Fruit fly (Drosophila melanogaster) whole organism, adult: ENCODE data around the gene Tmtc4.

Experiments used
- CG11617 ChIP-seq: fragments of 200-800 bp; sonication (Bioruptor generic); optimal IDR thresholded peaks from 2 replicates; lab custom pipeline; 2017; ENCODE audit warnings: mild to moderate bottlenecking, missing biosample characterization, missing genetic modification reagents, missing genetic modification characterization
- CG12768 ChIP-seq: fragments of 200-800 bp; sonication (Bioruptor generic); optimal IDR thresholded peaks from 2 replicates; lab custom pipeline; 2017; ENCODE audit warnings: missing biosample characterization, missing genetic modification characterization, mild to moderate bottlenecking, moderate library complexity, missing genetic modification reagents
- CG14711 ChIP-seq: fragments of 200-800 bp; sonication (Bioruptor generic); optimal IDR thresholded peaks from 2 replicates; lab custom pipeline; 2018; ENCODE audit warnings: missing biosample characterization, mild to moderate bottlenecking, missing genetic modification characterization, moderate library complexity
- CG1620 ChIP-seq: fragments of 200-800 bp; sonication (Bioruptor generic); optimal IDR thresholded peaks from 2 replicates; lab custom pipeline; 2016; ENCODE audit warnings: missing biosample characterization, missing genetic modification characterization
- CG33017 ChIP-seq: fragments of 200-800 bp; sonication (Bioruptor generic); optimal IDR thresholded peaks from 2 replicates; lab custom pipeline; 2018; ENCODE audit warnings: missing biosample characterization, mild to moderate bottlenecking, missing genetic modification characterization, moderate library complexity
- CG5204 ChIP-seq: fragments of 200-800 bp; sonication (Bioruptor generic); optimal IDR thresholded peaks from 2 replicates; lab custom pipeline; 2016; ENCODE audit warnings: missing biosample characterization, missing genetic modification characterization
- CG7045 ChIP-seq: fragments of 200-800 bp; sonication (Bioruptor generic); optimal IDR thresholded peaks from 2 replicates; lab custom pipeline; 2017; ENCODE audit warnings: missing biosample characterization, mild to moderate bottlenecking, missing genetic modification characterization
- CG7101 ChIP-seq: fragments of 200-800 bp; sonication (Bioruptor generic); optimal IDR thresholded peaks from 2 replicates; lab custom pipeline; 2018; ENCODE audit warnings: missing biosample characterization, mild to moderate bottlenecking, missing genetic modification characterization, moderate library complexity
- Clk ChIP-seq: fragments of 200-800 bp; sonication (Bioruptor generic); optimal IDR thresholded peaks from 2 replicates; lab custom pipeline; 2017; ENCODE audit warnings: missing biosample characterization, missing genetic modification characterization
- Crg-1 ChIP-seq: fragments of 200-800 bp; sonication (Bioruptor generic); optimal IDR thresholded peaks from 2 replicates; lab custom pipeline; 2016; ENCODE audit warnings: missing biosample characterization, missing genetic modification characterization
- Hr96 ChIP-seq: fragments of 200-800 bp; sonication (Bioruptor generic); optimal IDR thresholded peaks from 2 replicates; lab custom pipeline; 2016; ENCODE audit warnings: missing biosample characterization, missing genetic modification characterization
- Mnt ChIP-seq: fragments of 200-800 bp; sonication (Bioruptor generic); optimal IDR thresholded peaks from 2 replicates; lab custom pipeline; 2016; ENCODE audit warnings: missing biosample characterization, mild to moderate bottlenecking, missing genetic modification characterization
- bab1 ChIP-seq: fragments of 200-800 bp; sonication (Bioruptor generic); optimal IDR thresholded peaks from 3 replicates; lab custom pipeline; 2019; ENCODE audit warnings: missing biosample characterization, mild to moderate bottlenecking, missing genetic modification characterization, moderate library complexity
- cic ChIP-seq: fragments of 200-800 bp; sonication (Bioruptor generic); optimal IDR thresholded peaks from 2 replicates; lab custom pipeline; 2017; ENCODE audit warnings: missing biosample characterization, mild to moderate bottlenecking, missing genetic modification characterization, moderate library complexity
- cnc ChIP-seq, 2 experiments: fragments of >200 bp; optimal IDR thresholded peaks; 2 replicates each; lab custom pipeline; 2017
- kay ChIP-seq: fragments of 200-800 bp; sonication (Bioruptor generic); peaks from one replicate; lab custom pipeline; 2016; ENCODE audit warnings: missing biosample characterization, missing genetic modification characterization, borderline replicate concordance
- ovo ChIP-seq: fragments of 200-800 bp; sonication (Bioruptor generic); optimal IDR thresholded peaks from 2 replicates; lab custom pipeline; 2016; ENCODE audit warnings: missing biosample characterization, missing genetic modification characterization
- pad ChIP-seq: fragments of 200-800 bp; sonication (Bioruptor generic); optimal IDR thresholded peaks from 3 replicates; lab custom pipeline; 2017; ENCODE audit warnings: missing biosample characterization, missing genetic modification characterization, mild to moderate bottlenecking, moderate library complexity, missing genetic modification reagents
- tj ChIP-seq: fragments of 200-800 bp; sonication (Bioruptor generic); optimal IDR thresholded peaks from 3 replicates; lab custom pipeline; 2017; ENCODE audit warnings: missing biosample characterization, mild to moderate bottlenecking, missing genetic modification characterization, moderate library complexity
- toe ChIP-seq: fragments of 200-800 bp; sonication (Bioruptor generic); optimal IDR thresholded peaks from 2 replicates; lab custom pipeline; 2016; ENCODE audit warnings: missing biosample characterization, missing genetic modification characterization

Gene Tmtc4

dm6 chr3R:15366839-15367238 lies 15.8 kb downstream of the Tmtc4 start:
- TF ChIP-seq CG11617 (GFP tag; lab: Kevin White, UChicago): no peak
- TF ChIP-seq cic (GFP tag; lab: Kevin White, UChicago): no peak
- TF ChIP-seq CG12768: peak; percentile 7
- TF ChIP-seq CG7101: peak; percentile 76
- TF ChIP-seq Clk: no peak
- peak; percentile 67 for TF ChIP-seq CG7045
- TF ChIP-seq CG14711: peak; percentile 70
- no peak for TF ChIP-seq Hr96 (GFP tag; lab: Kevin White, UChicago)
- TF ChIP-seq CG33017 (tag; lab: Kevin White, UChicago): peak; percentile 87

- peak; percentile 19 for TF ChIP-seq Crg-1
- TF ChIP-seq pad (GFP tag; lab: Kevin White, UChicago): no peak
- TF ChIP-seq CG7101: peak; percentile 34
- TF ChIP-seq CG11617 (GFP tag; lab: Kevin White, UChicago): no peak
- TF ChIP-seq cic (GFP tag; lab: Kevin White, UChicago): no peak
- TF ChIP-seq CG5204 (GFP tag; lab: Kevin White, UChicago): no peak
- peak; percentile 10 for TF ChIP-seq Mnt (GFP tag; lab: Kevin White, UChicago)
- TF ChIP-seq CG1620 (GFP tag; lab: Kevin White, UChicago): peak; percentile 24
Observed at dm6 chr3R:15367477-15367876, 16.5 kb downstream of the Tmtc4 start, which contains the start of gene CG34404. CG34404 (minus strand) TSS chr3R:15367665.

DNA sequence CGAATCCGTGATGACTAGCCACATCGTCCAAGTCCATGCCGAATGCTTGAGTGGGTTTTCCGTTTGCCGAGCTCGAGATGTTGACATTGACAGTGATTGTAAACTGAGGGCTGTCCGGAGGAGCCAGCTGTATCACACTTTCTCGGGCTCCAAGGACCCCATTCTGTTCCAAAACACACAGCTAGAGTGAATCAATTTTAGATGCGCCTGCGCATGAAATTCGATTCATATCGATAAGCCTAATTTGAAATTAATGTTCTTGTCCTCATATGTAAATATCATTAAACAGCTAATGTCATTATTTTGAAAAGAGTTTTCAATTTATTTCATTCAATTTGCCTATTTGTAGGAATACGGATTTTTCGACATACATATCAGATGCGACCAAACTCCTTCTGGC lies 18.7 kb downstream of the Tmtc4 start, which contains the start of gene CG14868:
Gene CG14868 (minus strand): TSS at position 204 of the 400 bp plus-strand sequence.
- TF ChIP-seq CG33017 (tag; lab: Kevin White, UChicago) (no peak), bab1 (GFP tag; lab: Kevin White, UChicago) (no peak), toe (no peak), kay (no peak), CG14711 (no peak), Crg-1 (no peak), cic (GFP tag; lab: Kevin White, UChicago) (no peak), Clk (no peak), Mnt (GFP tag; lab: Kevin White, UChicago) (no peak), CG1620 (GFP tag; lab: Kevin White, UChicago) (no peak), CG12768 (no peak), pad (GFP tag; lab: Kevin White, UChicago) (no peak), ovo (GFP tag; lab: Kevin White, UChicago) (no peak), CG7045 (no peak), cnc (optimal IDR thresholded peaks at IDR 0.05; lab: Kevin White, UChicago) (no peak), CG7101 (no peak), Hr96 (GFP tag; lab: Kevin White, UChicago) (no peak)

- TF ChIP-seq CG12768 (peak; percentile 69), Clk (peak; percentile 37), cnc (optimal IDR thresholded peaks at IDR 0.05; lab: Kevin White, UChicago) (no peak), cic (GFP tag; lab: Kevin White, UChicago) (peak; percentile 45), tj (no peak), ovo (GFP tag; lab: Kevin White, UChicago) (peak; percentile 49), Crg-1 (peak; percentile 85), pad (GFP tag; lab: Kevin White, UChicago) (peak; percentile 70), CG1620 (GFP tag; lab: Kevin White, UChicago) (peak; percentile 38), kay (no peak), Mnt (GFP tag; lab: Kevin White, UChicago) (peak; percentile 73), CG7101 (peak; percentile 78), CG5204 (GFP tag; lab: Kevin White, UChicago) (no peak), CG33017 (tag; lab: Kevin White, UChicago) (peak; percentile 53), CG11617 (GFP tag; lab: Kevin White, UChicago) (peak; percentile 31), CG14711 (peak; percentile 38), bab1 (GFP tag; lab: Kevin White, UChicago) (peak; percentile 66), CG7045 (peak; percentile 42), toe (peak; percentile 32), Hr96 (GFP tag; lab: Kevin White, UChicago) (peak; percentile 72)
Observed at dm6 chr3R:15371833-15372232, 20.8 kb downstream of the Tmtc4 start, which contains the start of the genes Ccm3 and CG6136. Ccm3 (plus strand) TSS chr3R:15371957. CG6136 (minus strand) TSS chr3R:15372212.

dm6 chr3R:15374397-15374796 lies 23.4 kb downstream of the Tmtc4 start, which contains the start of gene Rbp:
Rbp (plus strand) TSS chr3R:15374635.
- TF ChIP-seq Hr96 (GFP tag; lab: Kevin White, UChicago) (no peak), Crg-1 (no peak), CG5204 (GFP tag; lab: Kevin White, UChicago) (no peak), Mnt (GFP tag; lab: Kevin White, UChicago) (no peak), CG7101 (no peak), ovo (GFP tag; lab: Kevin White, UChicago) (no peak), pad (GFP tag; lab: Kevin White, UChicago) (no peak), CG7045 (no peak), CG12768 (no peak), cnc (optimal IDR thresholded peaks at IDR 0.05; lab: Kevin White, UChicago) (no peak), bab1 (GFP tag; lab: Kevin White, UChicago) (no peak), CG1620 (GFP tag; lab: Kevin White, UChicago) (no peak), cic (GFP tag; lab: Kevin White, UChicago) (no peak), toe (no peak)

DNA sequence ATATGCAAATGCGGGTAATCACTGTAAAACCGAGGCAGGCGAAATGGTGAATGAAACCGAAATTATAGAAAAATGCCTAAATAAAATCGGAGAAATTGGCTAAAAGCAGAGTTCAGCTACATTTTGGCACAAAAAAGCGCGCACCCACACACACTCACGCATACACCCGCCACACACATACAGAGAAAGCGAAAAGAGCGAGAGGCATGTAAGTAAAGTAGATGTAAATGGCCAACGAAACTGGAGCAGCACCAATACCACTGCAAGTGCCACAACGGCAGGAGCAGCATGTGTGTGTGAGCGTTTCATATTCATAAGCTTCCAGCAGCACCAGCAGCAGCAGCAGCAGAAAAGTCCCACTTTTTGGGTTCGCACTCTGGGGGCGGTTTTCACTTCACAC lies 24.4 kb downstream of the Tmtc4 start:
- TF ChIP-seq CG7045 (no peak), pad (GFP tag; lab: Kevin White, UChicago) (no peak), Hr96 (GFP tag; lab: Kevin White, UChicago) (no peak), CG1620 (GFP tag; lab: Kevin White, UChicago) (no peak), CG11617 (GFP tag; lab: Kevin White, UChicago) (no peak), tj (no peak), Clk (no peak), cnc (optimal IDR thresholded peaks at IDR 0.05; lab: Kevin White, UChicago) (no peak), toe (no peak), ovo (GFP tag; lab: Kevin White, UChicago) (no peak), CG12768 (no peak), cic (GFP tag; lab: Kevin White, UChicago) (no peak)
